Worm (Caenorhabditis elegans) whole organism, L4 larva: Measurements from ENCODE around the gene ttr-37.

Experiments
- F49E8.2 ChIP-seq: sonication (generic microtip); optimal IDR thresholded peaks from 2 replicates; lab custom pipeline; 2016; ENCODE audit warnings: missing compliant biosample characterization, mild to moderate bottlenecking, missing genetic modification characterization, borderline replicate concordance
- daf-8 ChIP-seq: fragments of 200-800 bp; sonication (Bioruptor generic); IDR thresholded peaks from 2 replicates; pipeline ENCODE4 v1.3.6; 2022; ENCODE audit warnings: missing genetic modification characterization, missing compliant biosample characterization
- lin-1 ChIP-seq: fragments of 200-800 bp; sonication (Bioruptor generic); IDR thresholded peaks from 2 replicates; pipeline ENCODE4 v1.3.6; 2022; ENCODE audit warnings: missing genetic modification reagents, missing genetic modification characterization, missing compliant biosample characterization
- lsy-2 ChIP-seq, 2 experiments: fragments of 150-350 bp in 1 of 2; sonication (generic microtip) in 1 of 2; optimal IDR thresholded peaks; 2 replicates each; lab custom pipeline; 2014 to 2017; ENCODE audit warnings: missing biosample characterization in 2 of 2, missing genetic modification characterization in 2 of 2
- nhr-25 ChIP-seq: sonication (generic microtip); optimal IDR thresholded peaks from 2 replicates; lab custom pipeline; 2017; ENCODE audit warnings: missing genetic modification characterization, mild to moderate bottlenecking, missing compliant biosample characterization, antibody characterized with exemption, moderate library complexity, borderline replicate concordance; ENCODE audit not compliant: insufficient read depth
- nhr-28 ChIP-seq: fragments of 150-350 bp; optimal IDR thresholded peaks from 2 replicates; lab custom pipeline; 2014; ENCODE audit warnings: missing biosample characterization, missing genetic modification characterization
- pqm-1 ChIP-seq: sonication (generic microtip); optimal IDR thresholded peaks from 2 replicates; lab custom pipeline; 2017; ENCODE audit warnings: missing biosample characterization, missing genetic modification characterization
- skn-1 ChIP-seq: fragments of 150-350 bp; optimal IDR thresholded peaks from 2 replicates; lab custom pipeline; 2014; ENCODE audit warnings: missing biosample characterization, missing genetic modification characterization
- spr-3 ChIP-seq: fragments of 200-800 bp; sonication (Bioruptor generic); optimal IDR thresholded peaks from 2 replicates; lab custom pipeline; 2018; ENCODE audit warnings: mild to moderate bottlenecking, missing genetic modification characterization, missing compliant biosample characterization
- ztf-11 ChIP-seq: fragments of 150-350 bp; optimal IDR thresholded peaks from 2 replicates; lab custom pipeline; 2014; ENCODE audit warnings: missing biosample characterization, missing genetic modification characterization

ce11 chrX:1338906-1339673 lies 2.1 kb upstream of the ttr-37 start:
- TF ChIP-seq nhr-28 (no peak), lsy-2 (tag; optimal IDR thresholded peaks at IDR 0.05; lab: Kevin White, UChicago) (peak in 1 of 2 experiments; percentile 35), skn-1 (no peak), lin-1 (GFP tag; lab: Robert Waterston, UW) (no peak), F49E8.2 (no peak), daf-8 (no peak), nhr-25 (tag; lab: Kevin White, UChicago) (no peak), pqm-1 (tag; lab: Kevin White, UChicago) (no peak), ztf-11 (tag; lab: Kevin White, UChicago) (no peak), spr-3 (GFP tag; lab: Kevin White, UChicago) (no peak)
